Fruit fly (Drosophila melanogaster) Kc167 (cell line): ENCODE results near the gene CG13040.

ENCODE experiments used
- Sin3A ChIP-seq: fragments of >200 bp; optimal IDR thresholded peaks from 2 replicates; lab custom pipeline; 2018; ENCODE audit warnings: missing external identifiers
- h ChIP-seq: fragments of >200 bp; optimal IDR thresholded peaks from 3 replicates; lab custom pipeline; 2018; ENCODE audit warnings: missing external identifiers
- insv ChIP-seq: fragments of >200 bp; optimal IDR thresholded peaks from 3 replicates; lab custom pipeline; 2018; ENCODE audit warnings: missing external identifiers
- psq ChIP-seq: fragments of >200 bp; optimal IDR thresholded peaks from 2 replicates; lab custom pipeline; 2017; ENCODE audit warnings: missing external identifiers

- no peak for TF ChIP-seq psq (lab: Kevin White, UChicago)
- no peak for TF ChIP-seq h
- no peak for TF ChIP-seq Sin3A (lab: Kevin White, UChicago)
- no peak for TF ChIP-seq insv
These were observed 21.4 kb upstream of the CG13040 start, which contains the start of gene mRpS34 for dm6 chr3L:16347914-16348313.
